Fruit fly (Drosophila melanogaster) S2 (cell line): ENCODE measurements around the gene CG10638.

Experiments
- CG8478 ChIP-seq: fragments of >200 bp; optimal IDR thresholded peaks from 2 replicates; lab custom pipeline; 2018
- CTCF ChIP-seq, 2 experiments: fragments of >200 bp; optimal IDR thresholded peaks; 2 replicates each; lab custom pipeline; 2018

DNA sequence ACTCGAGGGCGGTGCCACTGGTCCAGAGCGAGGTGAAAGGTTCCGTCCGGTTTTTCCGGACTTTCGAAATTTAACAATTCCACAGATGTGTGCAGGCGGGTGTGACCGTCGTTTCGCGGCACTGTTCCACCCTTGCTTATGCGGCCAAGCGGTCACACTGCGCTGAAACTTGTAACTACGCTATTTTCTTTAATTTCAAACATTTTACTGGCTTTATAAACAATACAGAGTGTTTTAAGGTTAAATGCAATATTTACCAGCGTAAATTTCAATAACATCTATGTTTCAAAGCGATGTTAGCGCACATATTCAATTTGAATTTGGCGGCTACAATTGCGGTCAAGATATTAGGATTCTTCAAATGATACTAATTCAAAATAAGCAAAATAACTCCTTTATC is 28.9 kb upstream of the CG10638 start, which contains the start of gene nst:
- TF ChIP-seq CTCF (optimal IDR thresholded peaks at IDR 0.05; lab: Kevin White, UChicago) (no peak), CG8478 (lab: Kevin White, UChicago) (no peak)
